Fruit fly (Drosophila melanogaster) whole organism, embryonic: ENCODE data around the gene CG31729.

ENCODE experiments used
- Abd-B ChIP-seq: fragments of 200-800 bp; sonication (Bioruptor generic); optimal IDR thresholded peaks from 2 replicates; lab custom pipeline; 2018; ENCODE audit warnings: missing biosample characterization, mild to moderate bottlenecking, missing genetic modification characterization, moderate library complexity
- CG10462 ChIP-seq: fragments of 200-800 bp; sonication (Bioruptor generic); optimal IDR thresholded peaks from 2 replicates; lab custom pipeline; 2016; ENCODE audit warnings: missing biosample characterization, missing genetic modification characterization
- CG10959 ChIP-seq: fragments of 200-800 bp; sonication (Bioruptor generic); IDR thresholded peaks from 2 replicates; pipeline ENCODE4 v1.3.6; 2022; ENCODE audit warnings: missing biosample characterization, missing genetic modification characterization
- CG11247 ChIP-seq: fragments of 200-800 bp; sonication (Bioruptor generic); IDR thresholded peaks from 2 replicates; pipeline ENCODE4 v1.3.6; 2022; ENCODE audit warnings: missing biosample characterization, missing genetic modification characterization
- CG14667 ChIP-seq: fragments of 200-800 bp; sonication (Bioruptor generic); IDR thresholded peaks from 2 replicates; pipeline ENCODE4 v1.3.6; 2022; ENCODE audit warnings: missing biosample characterization, missing genetic modification characterization
- CG15514 ChIP-seq: fragments of 200-800 bp; sonication (Bioruptor generic); optimal IDR thresholded peaks from 3 replicates; lab custom pipeline; 2017; ENCODE audit warnings: missing biosample characterization, missing genetic modification characterization, mild to moderate bottlenecking, moderate library complexity, missing genetic modification reagents
- CG1602 ChIP-seq: fragments of 200-800 bp; sonication (Bioruptor generic); optimal IDR thresholded peaks from 3 replicates; lab custom pipeline; 2016; ENCODE audit warnings: missing biosample characterization, missing genetic modification characterization
- CG16815 ChIP-seq: fragments of 200-800 bp; sonication (Bioruptor generic); optimal IDR thresholded peaks from 3 replicates; lab custom pipeline; 2017; ENCODE audit warnings: missing biosample characterization, mild to moderate bottlenecking, missing genetic modification characterization
- CG18476 ChIP-seq: fragments of 200-800 bp; sonication (Bioruptor generic); optimal IDR thresholded peaks from 2 replicates; lab custom pipeline; 2016; ENCODE audit warnings: missing biosample characterization, mild to moderate bottlenecking, missing genetic modification characterization
- CG2116 ChIP-seq: fragments of 200-800 bp; sonication (Bioruptor generic); optimal IDR thresholded peaks from 3 replicates; lab custom pipeline; 2018; ENCODE audit warnings: missing biosample characterization, mild to moderate bottlenecking, missing genetic modification characterization
- CG2678 ChIP-seq: fragments of 200-800 bp; sonication (Bioruptor generic); optimal IDR thresholded peaks from 3 replicates; lab custom pipeline; 2019; ENCODE audit warnings: missing biosample characterization, mild to moderate bottlenecking, missing genetic modification characterization, moderate library complexity
- CG30020 ChIP-seq: fragments of 200-800 bp; optimal IDR thresholded peaks from 2 replicates; lab custom pipeline; 2019; ENCODE audit warnings: missing biosample characterization, mild to moderate bottlenecking, missing genetic modification characterization, moderate library complexity
- CG31388 ChIP-seq: fragments of 200-800 bp; sonication (Bioruptor generic); optimal IDR thresholded peaks from 2 replicates; lab custom pipeline; 2016; ENCODE audit warnings: missing biosample characterization, missing genetic modification characterization
- CG6654 ChIP-seq: fragments of 200-800 bp; sonication (Bioruptor generic); optimal IDR thresholded peaks from 2 replicates; lab custom pipeline; 2017; ENCODE audit warnings: missing biosample characterization, mild to moderate bottlenecking, missing genetic modification characterization
- CG7987 ChIP-seq: fragments of 200-800 bp; sonication (Bioruptor generic); optimal IDR thresholded peaks from 2 replicates; lab custom pipeline; 2018; ENCODE audit warnings: missing biosample characterization, mild to moderate bottlenecking, missing genetic modification characterization, moderate library complexity
- CG9797 ChIP-seq: fragments of 200-800 bp; sonication (Bioruptor generic); optimal IDR thresholded peaks from 3 replicates; lab custom pipeline; 2018; ENCODE audit warnings: missing biosample characterization, mild to moderate bottlenecking, missing genetic modification characterization
- Dfd ChIP-seq, 2 experiments: fragments of >200 bp; optimal IDR thresholded peaks; 2 replicates each; lab custom pipeline; 2017; ENCODE audit warnings: missing biosample characterization in 2 of 2, missing genetic modification characterization in 2 of 2
- Ets97D ChIP-seq: fragments of 200-800 bp; sonication (Bioruptor generic); optimal IDR thresholded peaks from 3 replicates; lab custom pipeline; 2016; ENCODE audit warnings: missing biosample characterization, missing genetic modification characterization
- HLH54F ChIP-seq: fragments of 200-800 bp; sonication (Bioruptor generic); optimal IDR thresholded peaks from 3 replicates; lab custom pipeline; 2016; ENCODE audit warnings: missing biosample characterization, missing genetic modification characterization
- Hsf ChIP-seq: fragments of 200-800 bp; sonication (Bioruptor generic); optimal IDR thresholded peaks from 3 replicates; lab custom pipeline; 2016; ENCODE audit warnings: missing biosample characterization, missing genetic modification characterization
- Lpt ChIP-seq: fragments of >200 bp; optimal IDR thresholded peaks from 2 replicates; lab custom pipeline; 2018; ENCODE audit warnings: missing biosample characterization, missing genetic modification characterization
- Max ChIP-seq: fragments of 200-800 bp; sonication (Bioruptor generic); optimal IDR thresholded peaks from 2 replicates; lab custom pipeline; 2016; ENCODE audit warnings: missing biosample characterization, mild to moderate bottlenecking, missing genetic modification characterization
- Oli ChIP-seq: fragments of 200-800 bp; sonication (Bioruptor generic); optimal IDR thresholded peaks from 2 replicates; lab custom pipeline; 2018; ENCODE audit warnings: missing biosample characterization, mild to moderate bottlenecking, missing genetic modification characterization, moderate library complexity
- Rx ChIP-seq: fragments of 200-800 bp; sonication (Bioruptor generic); IDR thresholded peaks from 2 replicates; pipeline ENCODE4 v1.3.6; 2022; ENCODE audit warnings: missing biosample characterization, missing genetic modification characterization
- Spps ChIP-seq: fragments of 200-800 bp; sonication (Bioruptor generic); optimal IDR thresholded peaks from 2 replicates; lab custom pipeline; 2018; ENCODE audit warnings: missing biosample characterization, mild to moderate bottlenecking, missing genetic modification characterization
- ap ChIP-seq: fragments of 200-800 bp; sonication (Bioruptor generic); IDR thresholded peaks from 2 replicates; pipeline ENCODE4 v1.3.6; 2022; ENCODE audit warnings: missing biosample characterization, missing genetic modification characterization
- ato ChIP-seq: fragments of 200-800 bp; sonication (Bioruptor generic); IDR thresholded peaks from 2 replicates; pipeline ENCODE4 v1.3.6; 2022; ENCODE audit warnings: missing biosample characterization, missing genetic modification characterization; ENCODE audit not compliant: partially characterized antibody
- az2 ChIP-seq: fragments of 200-800 bp; sonication (Bioruptor generic); optimal IDR thresholded peaks from 3 replicates; lab custom pipeline; 2016; ENCODE audit warnings: missing biosample characterization, missing genetic modification characterization
- chinmo ChIP-seq: fragments of 200-800 bp; sonication (Bioruptor generic); IDR thresholded peaks from 4 replicates; pipeline ENCODE4 v1.3.6; 2022; ENCODE audit warnings: missing biosample characterization, missing genetic modification characterization; ENCODE audit not compliant: partially characterized antibody
- cwo ChIP-seq: fragments of 200-800 bp; sonication (Bioruptor generic); optimal IDR thresholded peaks from 3 replicates; lab custom pipeline; 2017; ENCODE audit warnings: missing biosample characterization, missing genetic modification characterization, mild to moderate bottlenecking, moderate library complexity, missing genetic modification reagents
- dmrt11E ChIP-seq: fragments of 200-800 bp; sonication (Bioruptor generic); optimal IDR thresholded peaks from 3 replicates; lab custom pipeline; 2018; ENCODE audit warnings: missing biosample characterization, mild to moderate bottlenecking, missing genetic modification characterization, moderate library complexity
- dysf ChIP-seq: fragments of 200-800 bp; sonication (Bioruptor generic); IDR thresholded peaks from 3 replicates; pipeline ENCODE4 v1.3.6; 2022; ENCODE audit warnings: missing biosample characterization, missing genetic modification characterization
- en ChIP-seq: fragments of 200-800 bp; sonication (Bioruptor generic); optimal IDR thresholded peaks from 2 replicates; lab custom pipeline; 2016; ENCODE audit warnings: missing biosample characterization, missing genetic modification characterization
- esg ChIP-seq: fragments of 200-800 bp; sonication (Bioruptor generic); conservative IDR thresholded peaks from 2 replicates; pipeline ENCODE4 v1.3.6; 2022; ENCODE audit warnings: missing biosample characterization, missing genetic modification characterization
- fru ChIP-seq: fragments of >200 bp; optimal IDR thresholded peaks from 2 replicates; lab custom pipeline; 2017
- gce ChIP-seq: fragments of 200-800 bp; sonication (Bioruptor generic); IDR thresholded peaks from 3 replicates; pipeline ENCODE4 v1.3.6; 2022; ENCODE audit warnings: missing biosample characterization, missing genetic modification characterization
- gcm ChIP-seq: fragments of 200-800 bp; sonication (Bioruptor generic); optimal IDR thresholded peaks from 2 replicates; lab custom pipeline; 2019; ENCODE audit warnings: missing biosample characterization, mild to moderate bottlenecking, missing genetic modification characterization, moderate library complexity
- gcm2 ChIP-seq: fragments of 200-800 bp; sonication (Bioruptor generic); optimal IDR thresholded peaks from 2 replicates; lab custom pipeline; 2016; ENCODE audit warnings: missing biosample characterization, missing genetic modification characterization
- hb ChIP-seq: fragments of 200-800 bp; sonication (Bioruptor generic); IDR thresholded peaks from 3 replicates; pipeline ENCODE4 v1.3.6; 2022; ENCODE audit warnings: missing biosample characterization, missing genetic modification characterization; ENCODE audit not compliant: partially characterized antibody
- inv ChIP-seq: fragments of 200-800 bp; sonication (Bioruptor generic); IDR thresholded peaks from 2 replicates; pipeline ENCODE4 v1.3.6; 2022; ENCODE audit warnings: missing biosample characterization, missing genetic modification characterization; ENCODE audit not compliant: partially characterized antibody
- ken ChIP-seq: fragments of 200-800 bp; sonication (Bioruptor generic); IDR thresholded peaks from 3 replicates; pipeline ENCODE4 v1.3.6; 2022; ENCODE audit warnings: missing biosample characterization, missing genetic modification characterization
- lab ChIP-seq: fragments of 200-800 bp; sonication (Bioruptor generic); optimal IDR thresholded peaks from 3 replicates; lab custom pipeline; 2017; ENCODE audit warnings: missing biosample characterization, missing genetic modification characterization, mild to moderate bottlenecking, moderate library complexity, missing genetic modification reagents
- lola ChIP-seq, 3 experiments: fragments of >200 bp in 2 of 3; fragments of 200-800 bp in 1 of 3; sonication (Bioruptor generic) in 1 of 3; optimal IDR thresholded peaks; 2 replicates each; lab custom pipeline; 2017 to 2019; ENCODE audit warnings: missing biosample characterization in 3 of 3, missing genetic modification characterization in 3 of 3, mild to moderate bottlenecking in 1 of 3, moderate library complexity in 1 of 3
- oc ChIP-seq: fragments of 200-800 bp; sonication (Bioruptor generic); optimal IDR thresholded peaks from 2 replicates; lab custom pipeline; 2018; ENCODE audit warnings: missing biosample characterization, mild to moderate bottlenecking, missing genetic modification characterization, moderate library complexity
- pan ChIP-seq, 4 experiments: fragments of >200 bp in 3 of 4; fragments of 200-800 bp in 1 of 4; sonication (Bioruptor generic) in 1 of 4; optimal IDR thresholded peaks in 3 of 4; IDR thresholded peaks in 1 of 4; 2 replicates each; pipeline versions ENCODE4 v1.3.6 to Lab custom; 2017 to 2022; ENCODE audit warnings: missing biosample characterization in 2 of 4, missing genetic modification characterization in 2 of 4, mixed read lengths in 1 of 4
- pzg ChIP-seq: fragments of 200-800 bp; sonication (Bioruptor generic); optimal IDR thresholded peaks from 3 replicates; lab custom pipeline; 2018; ENCODE audit warnings: missing biosample characterization, mild to moderate bottlenecking, missing genetic modification characterization, moderate library complexity
- scrt ChIP-seq: fragments of 200-800 bp; sonication (Bioruptor generic); optimal IDR thresholded peaks from 2 replicates; lab custom pipeline; 2018; ENCODE audit warnings: missing biosample characterization, mild to moderate bottlenecking, missing genetic modification characterization, moderate library complexity
- tap ChIP-seq: fragments of 200-800 bp; optimal IDR thresholded peaks from 3 replicates; lab custom pipeline; 2019; ENCODE audit warnings: missing biosample characterization, mild to moderate bottlenecking, missing genetic modification characterization, moderate library complexity

Gene CG31729

DNA sequence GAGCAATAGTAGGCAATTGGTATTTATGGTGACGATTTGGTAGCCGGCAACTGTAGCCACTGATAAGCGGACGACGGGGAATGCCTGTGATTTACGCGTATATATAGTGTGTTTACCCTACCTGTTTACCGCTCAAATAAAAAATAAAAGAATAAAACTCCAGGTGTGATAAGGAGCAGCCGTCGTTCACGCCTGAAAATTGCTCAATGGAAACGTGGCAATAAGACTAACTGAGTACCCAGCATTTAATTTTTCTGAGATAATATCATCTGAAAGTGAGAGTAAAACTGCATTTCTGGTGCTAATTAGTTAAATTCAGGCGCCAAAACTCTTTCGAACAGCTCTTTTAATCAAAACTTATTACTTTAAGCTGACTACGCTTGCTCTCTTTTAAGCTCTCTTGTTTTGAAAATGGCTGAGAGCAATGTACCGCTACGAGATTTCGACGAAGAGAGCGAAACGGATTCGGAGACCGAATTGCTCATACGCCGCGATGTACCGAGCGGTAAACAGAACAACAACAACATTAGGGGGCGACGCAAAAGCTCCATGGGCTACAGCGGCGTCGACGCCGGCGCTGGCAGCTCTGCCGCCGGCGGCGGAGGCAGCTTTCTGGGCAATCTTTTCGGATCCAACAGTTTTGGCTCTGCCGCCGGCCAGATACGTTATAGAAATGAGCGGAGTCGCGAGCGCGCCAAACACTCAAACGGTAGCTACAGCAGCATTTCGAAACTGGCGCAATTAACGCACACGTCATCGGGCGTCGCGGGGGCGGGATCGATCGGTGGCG lies 674 bp downstream of the CG31729 start (continued):
- TF ChIP-seq CG15514 (GFP tag; lab: Kevin White, UChicago) (peak; percentile 75), az2 (GFP tag; lab: Kevin White, UChicago) (no peak), Rx (GFP tag; lab: Robert Waterston, UW) (no peak; the same call in 1 of the 2 replicates), Lpt (no peak), HLH54F (peak; percentile 27), lab (GFP tag; lab: Kevin White, UChicago) (peak; percentile 92), lola (GFP tag; optimal IDR thresholded peaks at IDR 0.05; lab: Kevin White, UChicago) (peak in 1 of 3 experiments; percentile 9), Max (GFP tag; lab: Kevin White, UChicago) (peak; percentile 53), CG1602 (GFP tag; lab: Kevin White, UChicago) (peak; percentile 13), Ets97D (GFP tag; lab: Kevin White, UChicago) (no peak), CG18476 (no peak), gcm2 (GFP tag; lab: Kevin White, UChicago) (no peak), Dfd (GFP tag; optimal IDR thresholded peaks at IDR 0.05; lab: Kevin White, UChicago) (no peak), pan (optimal IDR thresholded peaks at IDR 0.05; lab: Kevin White, UChicago) (no peak), pan (GFP tag; optimal IDR thresholded peaks at IDR 0.05 in 1 of 2, IDR thresholded peaks at IDR 0.05 in 1 of 2) (peak in 1 of 2 experiments; percentile 61), ap (GFP tag; lab: Robert Waterston, UW) (peak; percentile 67), cwo (GFP tag; lab: Kevin White, UChicago) (peak; percentile 26), Oli (peak; percentile 41), CG30020 (tag; lab: Kevin White, UChicago) (no peak), fru (lab: Kevin White, UChicago) (no peak), Hsf (GFP tag; lab: Kevin White, UChicago) (no peak), CG6654 (GFP tag; lab: Kevin White, UChicago) (no peak), CG7987 (GFP tag; lab: Kevin White, UChicago) (peak; percentile 95), scrt (peak; percentile 89), tap (tag; lab: Kevin White, UChicago) (peak; percentile 83), gcm (GFP tag; lab: Kevin White, UChicago) (peak; percentile 83), dysf (peak; percentile 64; the same call in 2 of the 3 replicates), pzg (GFP tag; lab: Kevin White, UChicago) (no peak), hb (GFP tag; lab: Robert Waterston, UW) (no peak), CG16815 (GFP tag; lab: Kevin White, UChicago) (no peak), Abd-B (GFP tag; lab: Kevin White, UChicago) (no peak), CG10462 (GFP tag; lab: Kevin White, UChicago) (peak; percentile 15), CG31388 (GFP tag; lab: Kevin White, UChicago) (no peak), CG9797 (GFP tag; lab: Kevin White, UChicago) (no peak), oc (tag; lab: Kevin White, UChicago) (peak; percentile 80), en (GFP tag; lab: Kevin White, UChicago) (peak; percentile 50), CG10959 (no peak; the same call in 1 of the 2 replicates), ato (GFP tag; lab: Robert Waterston, UW) (no peak; the same call in 1 of the 2 replicates), inv (GFP tag; lab: Robert Waterston, UW) (peak; percentile 29; the same call in 1 of the 2 replicates), CG14667 (GFP tag; lab: Robert Waterston, UW) (no peak), esg (GFP tag; lab: Robert Waterston, UW) (no peak), CG2116 (GFP tag; lab: Kevin White, UChicago) (peak; percentile 3), Spps (no peak), chinmo (GFP tag; lab: Robert Waterston, UW) (peak; percentile 95), CG2678 (peak; percentile 92), dmrt11E (peak; percentile 10), gce (no peak), CG11247 (GFP tag; lab: Robert Waterston, UW) (0 out of 2 replicates have a peak, but pooled peaks have one; percentile 17), ken (peak; percentile 65; the same call in 2 of the 3 replicates)
